Worm (Caenorhabditis elegans): ENCODE data around the gene srj-5.

- TF ChIP-seq mdl-1 (tag; optimal IDR thresholded peaks at IDR 0.05), result no peak
- TF ChIP-seq zag-1 (tag; optimal IDR thresholded peaks at IDR 0.05), result no peak
- TF ChIP-seq nhr-25 (tag; optimal IDR thresholded peaks at IDR 0.05; ENCODE audit: borderline replicate concordance, insufficient read depth), result no peak
- no peak for TF ChIP-seq dpl-1 (GFP tag; optimal IDR thresholded peaks at IDR 0.05)
- TF ChIP-seq F44E2.7 (GFP tag; IDR thresholded peaks at IDR 0.05), result no peak
- no peak for TF ChIP-seq ZK337.2 (GFP tag; IDR thresholded peaks at IDR 0.05)
- TF ChIP-seq pha-4 (GFP tag; IDR thresholded peaks at IDR 0.05), result no peak
- TF ChIP-seq pha-4 (tag; optimal IDR thresholded peaks at IDR 0.05), result no peak
- TF ChIP-seq nhr-42 (GFP tag; IDR thresholded peaks at IDR 0.05), result no peak
- no peak for TF ChIP-seq ceh-44 (GFP tag; IDR thresholded peaks at IDR 0.05)
Observed at ce11 chrV:689538-689937, 36.7 kb upstream of the srj-5 start.

All from whole organism, L4 larva.